Worm (Caenorhabditis elegans) whole organism, L4 larva: ENCODE results near the gene pqn-92.

Source experiments
- F26F4.8 ChIP-seq: fragments of 200-800 bp; sonication (Bioruptor generic); conservative IDR thresholded peaks from 2 replicates; pipeline ENCODE4 v1.3.6; 2022; ENCODE audit warnings: missing genetic modification characterization, missing compliant biosample characterization
- Y5F2A.4 ChIP-seq: fragments of 200-800 bp; sonication (Bioruptor generic); optimal IDR thresholded peaks from 2 replicates; lab custom pipeline; 2018; ENCODE audit warnings: mild to moderate bottlenecking, missing genetic modification characterization, missing compliant biosample characterization
- Y75B8A.6 ChIP-seq: fragments of 200-800 bp; sonication (Bioruptor generic); IDR thresholded peaks from 2 replicates; pipeline ENCODE4 v1.3.6; 2022; ENCODE audit warnings: missing genetic modification reagents, missing genetic modification characterization, missing compliant biosample characterization
- ceh-32 ChIP-seq: sonication (generic microtip); optimal IDR thresholded peaks from 2 replicates; lab custom pipeline; 2016; ENCODE audit warnings: mild to moderate bottlenecking, missing genetic modification characterization, missing compliant biosample characterization; ENCODE audit not compliant: poor library complexity
- ceh-62 ChIP-seq: sonication (generic microtip); optimal IDR thresholded peaks from 2 replicates; lab custom pipeline; 2017; ENCODE audit warnings: missing biosample characterization, missing genetic modification characterization
- daf-12 ChIP-seq: fragments of 150-350 bp; optimal IDR thresholded peaks from 2 replicates; lab custom pipeline; 2014; ENCODE audit warnings: missing biosample characterization, missing genetic modification reagents, missing genetic modification characterization
- daf-16 ChIP-seq, 3 experiments: sonication (generic microtip); optimal IDR thresholded peaks; 2 replicates each; lab custom pipeline; 2016 to 2017; ENCODE audit warnings: missing genetic modification characterization in 3 of 3, missing genetic modification reagents in 3 of 3, mild to moderate bottlenecking in 2 of 3, missing compliant biosample characterization in 2 of 3, missing biosample characterization in 1 of 3, moderate library complexity in 1 of 3
- daf-8 ChIP-seq: fragments of 200-800 bp; sonication (Bioruptor generic); IDR thresholded peaks from 2 replicates; pipeline ENCODE4 v1.3.6; 2022; ENCODE audit warnings: missing genetic modification characterization, missing compliant biosample characterization
- dmd-6 ChIP-seq: fragments of 200-800 bp; sonication (Bioruptor generic); IDR thresholded peaks from 2 replicates; pipeline ENCODE4 v1.3.6; 2022; ENCODE audit warnings: missing genetic modification reagents, missing genetic modification characterization, missing compliant biosample characterization
- dve-1 ChIP-seq: sonication (generic microtip); optimal IDR thresholded peaks from 2 replicates; lab custom pipeline; 2017; ENCODE audit warnings: antibody characterized with exemption, mild to moderate bottlenecking, missing genetic modification characterization, missing compliant biosample characterization; ENCODE audit not compliant: insufficient read depth
- egl-43 ChIP-seq: fragments of 200-800 bp; sonication (Bioruptor generic); IDR thresholded peaks from 2 replicates; pipeline ENCODE4 v1.3.6; 2022; ENCODE audit warnings: missing genetic modification reagents, missing genetic modification characterization, missing compliant biosample characterization
- fos-1 ChIP-seq: fragments of 150-350 bp; optimal IDR thresholded peaks from 2 replicates; lab custom pipeline; 2014; ENCODE audit warnings: missing biosample characterization, missing genetic modification characterization
- hif-1 ChIP-seq, 2 experiments: sonication (generic microtip); optimal IDR thresholded peaks; 2 replicates each; lab custom pipeline; 2016 to 2017; ENCODE audit warnings: missing compliant biosample characterization in 2 of 2, missing genetic modification characterization in 2 of 2, missing genetic modification reagents in 2 of 2, missing genotype in 2 of 2, mild to moderate bottlenecking in 1 of 2
- hlh-11 ChIP-seq: fragments of 200-800 bp; sonication (Bioruptor generic); optimal IDR thresholded peaks from 2 replicates; lab custom pipeline; 2018; ENCODE audit warnings: mild to moderate bottlenecking, missing genetic modification characterization, missing compliant biosample characterization
- hlh-30 ChIP-seq: sonication (generic microtip); optimal IDR thresholded peaks from 2 replicates; lab custom pipeline; 2017; ENCODE audit warnings: antibody characterized with exemption, mild to moderate bottlenecking, missing genetic modification characterization, missing compliant biosample characterization; ENCODE audit not compliant: insufficient read depth
- jun-1 ChIP-seq: fragments of 150-350 bp; optimal IDR thresholded peaks from 2 replicates; lab custom pipeline; 2014; ENCODE audit warnings: missing biosample characterization, missing genetic modification reagents, missing genetic modification characterization
- lim-7 ChIP-seq: fragments of 200-800 bp; sonication (Bioruptor generic); IDR thresholded peaks from 2 replicates; pipeline ENCODE4 v1.3.6; 2022; ENCODE audit warnings: missing genetic modification characterization, missing compliant biosample characterization
- lin-1 ChIP-seq: fragments of 200-800 bp; sonication (Bioruptor generic); IDR thresholded peaks from 2 replicates; pipeline ENCODE4 v1.3.6; 2022; ENCODE audit warnings: missing genetic modification reagents, missing genetic modification characterization, missing compliant biosample characterization
- lin-13 ChIP-seq: fragments of 150-350 bp; optimal IDR thresholded peaks from 2 replicates; lab custom pipeline; 2014; ENCODE audit warnings: missing biosample characterization, missing genetic modification reagents, missing genetic modification characterization
- lin-38 ChIP-seq: fragments of 200-800 bp; sonication (Bioruptor generic); IDR thresholded peaks from 2 replicates; pipeline ENCODE4 v1.3.6; 2022; ENCODE audit warnings: missing genetic modification reagents, missing genetic modification characterization, missing compliant biosample characterization
- lsy-2 ChIP-seq, 2 experiments: fragments of 150-350 bp in 1 of 2; sonication (generic microtip) in 1 of 2; optimal IDR thresholded peaks; 2 replicates each; lab custom pipeline; 2014 to 2017; ENCODE audit warnings: missing biosample characterization in 2 of 2, missing genetic modification characterization in 2 of 2
- madf-5 ChIP-seq, 2 experiments: fragments of 200-800 bp; sonication (Bioruptor generic); IDR thresholded peaks; 2 replicates each; pipeline ENCODE4 v1.3.6; 2022; ENCODE audit warnings: missing compliant biosample characterization in 2 of 2, missing genetic modification characterization in 2 of 2
- mes-2 ChIP-seq: sonication (generic microtip); optimal IDR thresholded peaks from 2 replicates; lab custom pipeline; 2016; ENCODE audit warnings: missing genotype, mild to moderate bottlenecking, missing genetic modification characterization, missing compliant biosample characterization; ENCODE audit not compliant: poor library complexity, severe bottlenecking
- nhr-102 ChIP-seq: sonication (generic microtip); optimal IDR thresholded peaks from 2 replicates; lab custom pipeline; 2016; ENCODE audit warnings: mild to moderate bottlenecking, missing genetic modification characterization, moderate library complexity, missing compliant biosample characterization
- nhr-25 ChIP-seq: sonication (generic microtip); optimal IDR thresholded peaks from 2 replicates; lab custom pipeline; 2017; ENCODE audit warnings: missing genetic modification characterization, mild to moderate bottlenecking, missing compliant biosample characterization, antibody characterized with exemption, moderate library complexity, borderline replicate concordance; ENCODE audit not compliant: insufficient read depth
- nhr-28 ChIP-seq: fragments of 150-350 bp; optimal IDR thresholded peaks from 2 replicates; lab custom pipeline; 2014; ENCODE audit warnings: missing biosample characterization, missing genetic modification characterization
- nhr-41 ChIP-seq: fragments of 200-800 bp; sonication (Bioruptor generic); IDR thresholded peaks from 2 replicates; pipeline ENCODE4 v1.3.6; 2022; ENCODE audit warnings: missing genetic modification reagents, missing genetic modification characterization, missing compliant biosample characterization
- nhr-48 ChIP-seq: sonication (generic microtip); optimal IDR thresholded peaks from 2 replicates; lab custom pipeline; 2016; ENCODE audit warnings: mild to moderate bottlenecking, missing genetic modification characterization, missing compliant biosample characterization
- nhr-6 ChIP-seq: fragments of 150-350 bp; optimal IDR thresholded peaks from 2 replicates; lab custom pipeline; 2014; ENCODE audit warnings: missing biosample characterization, missing genetic modification characterization
- nhr-77 ChIP-seq: fragments of 150-350 bp; optimal IDR thresholded peaks from 2 replicates; lab custom pipeline; 2014; ENCODE audit warnings: missing biosample characterization, missing genetic modification characterization
- php-3 ChIP-seq: fragments of 200-800 bp; sonication (Bioruptor generic); IDR thresholded peaks from 2 replicates; pipeline ENCODE4 v1.3.6; 2022; ENCODE audit warnings: missing genetic modification reagents, missing genetic modification characterization, missing compliant biosample characterization
- pqm-1 ChIP-seq: sonication (generic microtip); optimal IDR thresholded peaks from 2 replicates; lab custom pipeline; 2017; ENCODE audit warnings: missing biosample characterization, missing genetic modification characterization
- rbr-2 ChIP-seq: sonication (generic microtip); optimal IDR thresholded peaks from 2 replicates; lab custom pipeline; 2016; ENCODE audit warnings: missing genotype, missing genetic modification characterization, missing compliant biosample characterization
- snpc-4 ChIP-seq: fragments of 150-350 bp; optimal IDR thresholded peaks from 2 replicates; lab custom pipeline; 2014; ENCODE audit warnings: missing biosample characterization, missing genetic modification characterization
- spr-1 ChIP-seq: sonication (generic microtip); optimal IDR thresholded peaks from 2 replicates; lab custom pipeline; 2016; ENCODE audit warnings: mild to moderate bottlenecking, missing genetic modification characterization, missing compliant biosample characterization
- tag-97 ChIP-seq: fragments of 200-800 bp; sonication (Bioruptor generic); IDR thresholded peaks from 2 replicates; pipeline ENCODE4 v1.3.6; 2022; ENCODE audit warnings: missing genetic modification characterization, missing compliant biosample characterization
- unc-62 ChIP-seq, 3 experiments: fragments of 150-350 bp in 1 of 3; sonication (generic microtip); optimal IDR thresholded peaks in 2 of 3; peaks in 1 of 3; 1 replicate in 1 of 3; 2 replicates in 2 of 3; lab custom pipeline; 2014 to 2017; ENCODE audit warnings: missing biosample characterization in 3 of 3, missing genetic modification characterization in 3 of 3, missing genetic modification reagents in 3 of 3, missing genotype in 1 of 3
- zip-2 ChIP-seq: fragments of 150-350 bp; optimal IDR thresholded peaks from 2 replicates; lab custom pipeline; 2014; ENCODE audit warnings: missing biosample characterization, missing genetic modification characterization
- ztf-7 ChIP-seq: fragments of 150-350 bp; optimal IDR thresholded peaks from 2 replicates; lab custom pipeline; 2014; ENCODE audit warnings: missing biosample characterization, missing genetic modification characterization

Gene pqn-92

DNA sequence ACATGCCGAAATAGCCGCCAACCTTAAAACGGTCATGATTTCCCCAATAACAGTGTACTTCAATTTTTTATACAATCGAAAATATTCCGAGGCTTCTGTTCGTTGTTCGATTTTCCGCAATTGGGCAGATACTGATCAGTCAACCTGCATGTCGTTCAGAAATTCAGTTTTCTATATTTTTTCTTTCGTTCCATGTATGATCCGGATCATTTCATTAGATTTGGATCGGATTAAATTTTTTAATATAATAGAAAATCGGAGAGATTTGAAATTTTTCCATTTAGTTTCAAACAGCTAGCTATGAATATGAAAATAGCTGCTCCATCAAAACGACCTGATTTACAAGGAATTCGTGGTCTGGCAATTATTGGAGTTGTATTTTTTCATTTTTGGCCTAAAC lies 7.6 kb downstream of the pqn-92 start, which contains the start of gene Y75B8A.37 (continued):
- TF ChIP-seq nhr-48 (tag; lab: Kevin White, UChicago): no peak
- TF ChIP-seq snpc-4: no peak
- TF ChIP-seq, all 104 proteins: peak for 0

DNA sequence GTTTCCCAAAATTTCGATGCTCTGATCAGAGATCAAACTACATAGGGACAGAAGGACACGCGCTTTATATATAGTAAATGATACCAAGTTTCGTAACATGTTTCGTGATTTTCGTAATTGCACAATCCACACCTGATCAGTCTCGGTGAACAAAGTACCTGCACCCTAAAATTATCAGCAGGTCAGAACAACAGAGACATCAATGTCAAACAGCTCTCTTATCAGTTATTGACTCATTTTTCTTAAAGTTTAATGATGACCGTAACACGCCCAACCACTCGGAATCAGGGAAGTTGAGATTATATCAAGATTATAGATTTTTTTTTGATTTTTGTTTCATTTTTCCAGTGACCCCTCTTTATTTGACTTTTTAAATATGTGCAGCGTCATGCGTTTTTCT lies 9.9 kb downstream of the pqn-92 start:
- peak; percentile 81 for TF ChIP-seq nhr-6
- TF ChIP-seq daf-16 (GFP tag; optimal IDR thresholded peaks at IDR 0.05; lab: Kevin White, UChicago): no peak
- peak; percentile 88 for TF ChIP-seq daf-16 (tag; optimal IDR thresholded peaks at IDR 0.05; lab: Kevin White, UChicago)
- no peak for TF ChIP-seq F26F4.8
- TF ChIP-seq zip-2 (tag; lab: Kevin White, UChicago): no peak
- no peak for TF ChIP-seq nhr-77 (tag; lab: Kevin White, UChicago)
- TF ChIP-seq ceh-62 (tag; lab: Kevin White, UChicago): no peak
- TF ChIP-seq lin-1 (GFP tag; lab: Robert Waterston, UW): peak; percentile 87
- TF ChIP-seq ztf-7: no peak
- TF ChIP-seq php-3 (GFP tag; lab: Robert Waterston, UW): peak; percentile 88
- peak; percentile 38 for TF ChIP-seq lin-13 (GFP tag; lab: Kevin White, UChicago)
- peak; percentile 49 for TF ChIP-seq hlh-30 (tag; lab: Kevin White, UChicago)
- TF ChIP-seq ceh-32: no peak
- TF ChIP-seq nhr-41 (GFP tag; lab: Robert Waterston, UW): peak; percentile 92
- no peak for TF ChIP-seq daf-12
- TF ChIP-seq madf-5 (GFP tag; IDR thresholded peaks at IDR 0.05; lab: Robert Waterston, UW): no peak
- peak; percentile 86 for TF ChIP-seq dmd-6 (GFP tag; lab: Robert Waterston, UW)
- peak; percentile 86 for TF ChIP-seq pqm-1
- no peak for TF ChIP-seq tag-97
- TF ChIP-seq lim-7 (GFP tag; lab: Robert Waterston, UW): no peak
- peak; percentile 76 for TF ChIP-seq dve-1 (tag; lab: Kevin White, UChicago)
- no peak for TF ChIP-seq egl-43 (GFP tag; lab: Robert Waterston, UW)
- peak; percentile 4 for TF ChIP-seq mes-2
- TF ChIP-seq hlh-11 (tag; lab: Kevin White, UChicago): peak; percentile 79
- peak; percentile 24; the same call in 1 of the 2 replicates for TF ChIP-seq lin-38
- TF ChIP-seq daf-8 (GFP tag; lab: Robert Waterston, UW): no peak
- peak in 1 of 2 experiments; percentile 90 for TF ChIP-seq unc-62 (GFP tag; optimal IDR thresholded peaks at IDR 0.05 in 1 of 2; lab: Kevin White, UChicago)
- TF ChIP-seq unc-62 (tag; optimal IDR thresholded peaks at IDR 0.05; lab: Kevin White, UChicago): no peak
- peak; percentile 83 for TF ChIP-seq nhr-28 (tag; lab: Kevin White, UChicago)

DNA sequence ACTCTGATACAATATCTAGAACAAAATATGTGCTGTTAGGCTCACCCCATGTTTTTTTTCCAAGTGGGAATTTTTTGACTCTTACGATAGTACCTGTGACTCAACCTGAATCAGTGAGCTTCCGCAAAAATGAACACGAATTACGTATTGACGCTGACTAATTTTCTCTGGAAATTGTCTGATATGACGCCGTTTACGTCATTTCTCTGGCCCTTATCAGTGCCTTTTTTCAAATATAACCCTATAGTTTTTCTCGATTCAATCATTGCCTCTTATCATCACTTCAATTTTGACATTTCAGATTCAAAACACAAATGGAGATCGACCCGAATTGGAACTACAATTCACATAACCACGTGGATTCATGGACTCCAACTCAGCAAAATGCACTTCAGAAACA lies 11.2 kb downstream of the pqn-92 start, which contains the start of gene Y75B8A.28:
Gene Y75B8A.28 (plus strand): TSS at position 296 of the 400 bp plus-strand sequence.
- TF ChIP-seq lin-1 (GFP tag; lab: Robert Waterston, UW) (peak; percentile 67; the same call in 1 of the 2 replicates), daf-16 (GFP tag; optimal IDR thresholded peaks at IDR 0.05; lab: Kevin White, UChicago) (no peak), daf-16 (tag; optimal IDR thresholded peaks at IDR 0.05; lab: Kevin White, UChicago) (peak; percentile 77), Y75B8A.6 (GFP tag; lab: Robert Waterston, UW) (no peak), nhr-28 (tag; lab: Kevin White, UChicago) (peak; percentile 84), dmd-6 (GFP tag; lab: Robert Waterston, UW) (peak; percentile 88), ceh-62 (tag; lab: Kevin White, UChicago) (no peak), nhr-41 (GFP tag; lab: Robert Waterston, UW) (peak; percentile 45; the same call in 1 of the 2 replicates), mes-2 (peak; percentile 13), Y5F2A.4 (GFP tag; lab: Kevin White, UChicago) (no peak), madf-5 (GFP tag; IDR thresholded peaks at IDR 0.05; lab: Robert Waterston, UW) (no peak), nhr-102 (tag; lab: Kevin White, UChicago) (peak; percentile 6), nhr-6 (peak; percentile 27), nhr-77 (tag; lab: Kevin White, UChicago) (peak; percentile 47), dve-1 (tag; lab: Kevin White, UChicago) (peak; percentile 69), pqm-1 (peak; percentile 94), jun-1 (tag; lab: Kevin White, UChicago) (peak; percentile 37), php-3 (GFP tag; lab: Robert Waterston, UW) (0 out of 2 replicates have a peak, but pooled peaks have one; percentile 24), nhr-25 (tag; lab: Kevin White, UChicago) (no peak), fos-1 (tag; lab: Kevin White, UChicago) (no peak), lsy-2 (tag; optimal IDR thresholded peaks at IDR 0.05; lab: Kevin White, UChicago) (peak in 1 of 2 experiments; percentile 34), rbr-2 (no peak), spr-1 (no peak), hlh-11 (tag; lab: Kevin White, UChicago) (peak; percentile 78), hif-1 (tag; optimal IDR thresholded peaks at IDR 0.05; lab: Kevin White, UChicago) (no peak)
